Worm (Caenorhabditis elegans) whole organism, L3 larva: ENCODE data around the gene srv-5.

Source experiments
- R02D3.7 ChIP-seq: fragments of 150-350 bp; optimal IDR thresholded peaks from 2 replicates; lab custom pipeline; 2014; ENCODE audit warnings: missing biosample characterization, missing genetic modification characterization
- ZK546.5 ChIP-seq: sonication (generic microtip); optimal IDR thresholded peaks from 2 replicates; lab custom pipeline; 2017; ENCODE audit warnings: missing biosample characterization, missing genetic modification characterization
- aly-2 ChIP-seq: fragments of 150-350 bp; optimal IDR thresholded peaks from 2 replicates; lab custom pipeline; 2014; ENCODE audit warnings: missing biosample characterization, missing genetic modification characterization
- ama-1 ChIP-seq: fragments of 150-350 bp; optimal IDR thresholded peaks from 2 replicates; lab custom pipeline; 2018
- ceh-16 ChIP-seq: sonication (generic microtip); optimal IDR thresholded peaks from 2 replicates; lab custom pipeline; 2017; ENCODE audit warnings: missing biosample characterization, missing genetic modification characterization
- ceh-28 ChIP-seq: fragments of 150-350 bp; optimal IDR thresholded peaks from 2 replicates; lab custom pipeline; 2014; ENCODE audit warnings: missing biosample characterization, missing genetic modification reagents, missing genetic modification characterization
- ceh-82 ChIP-seq: fragments of 150-350 bp; optimal IDR thresholded peaks from 2 replicates; lab custom pipeline; 2014; ENCODE audit warnings: missing biosample characterization, missing genetic modification characterization
- ceh-9 ChIP-seq: sonication (generic microtip); optimal IDR thresholded peaks from 2 replicates; lab custom pipeline; 2018; ENCODE audit warnings: missing biosample characterization, missing genetic modification characterization
- egl-27 ChIP-seq: sonication (generic microtip); optimal IDR thresholded peaks from 4 replicates; lab custom pipeline; 2017; ENCODE audit warnings: missing biosample characterization, missing genetic modification reagents, missing genetic modification characterization
- egl-5 ChIP-seq: fragments of 150-350 bp; optimal IDR thresholded peaks from 2 replicates; lab custom pipeline; 2017; ENCODE audit warnings: missing biosample characterization, missing genetic modification reagents, missing genetic modification characterization, inconsistent platforms
- elt-1 ChIP-seq: fragments of 150-350 bp; optimal IDR thresholded peaks from 2 replicates; lab custom pipeline; 2014; ENCODE audit warnings: missing biosample characterization, missing genetic modification characterization
- elt-2 ChIP-seq: sonication (generic microtip); optimal IDR thresholded peaks from 2 replicates; lab custom pipeline; 2016; ENCODE audit warnings: missing genetic modification reagents, mild to moderate bottlenecking, missing genetic modification characterization, missing compliant biosample characterization
- elt-3 ChIP-seq, 3 experiments: fragments of 150-350 bp in 1 of 3; sonication (generic microtip) in 2 of 3; optimal IDR thresholded peaks; 2 replicates in 2 of 3; 4 replicates in 1 of 3; lab custom pipeline; 2014 to 2017; ENCODE audit warnings: missing biosample characterization in 3 of 3, missing genetic modification characterization in 3 of 3
- eor-1 ChIP-seq, 2 experiments: fragments of 150-350 bp; optimal IDR thresholded peaks; 2 replicates each; lab custom pipeline; 2014 to 2018; ENCODE audit warnings: missing biosample characterization in 2 of 2, missing genetic modification characterization in 2 of 2
- fkh-10 ChIP-seq: sonication (generic microtip); optimal IDR thresholded peaks from 2 replicates; lab custom pipeline; 2017; ENCODE audit warnings: missing biosample characterization, missing genetic modification reagents, missing genetic modification characterization
- fkh-2 ChIP-seq: fragments of 150-350 bp; optimal IDR thresholded peaks from 2 replicates; lab custom pipeline; 2014; ENCODE audit warnings: missing biosample characterization, missing genetic modification reagents, missing genetic modification characterization
- fos-1 ChIP-seq: fragments of 150-350 bp; optimal IDR thresholded peaks from 2 replicates; lab custom pipeline; 2014; ENCODE audit warnings: missing biosample characterization, missing genetic modification characterization
- hmg-11 ChIP-seq: sonication (generic microtip); optimal IDR thresholded peaks from 2 replicates; lab custom pipeline; 2016; ENCODE audit warnings: missing genetic modification characterization, missing compliant biosample characterization
- jun-1 ChIP-seq: fragments of 150-350 bp; optimal IDR thresholded peaks from 2 replicates; lab custom pipeline; 2014; ENCODE audit warnings: missing biosample characterization, missing genetic modification reagents, missing genetic modification characterization
- lin-15B ChIP-seq: fragments of 150-350 bp; optimal IDR thresholded peaks from 2 replicates; lab custom pipeline; 2014; ENCODE audit warnings: missing biosample characterization, missing genetic modification characterization
- lin-39 ChIP-seq: fragments of 150-350 bp; optimal IDR thresholded peaks from 2 replicates; lab custom pipeline; 2018; ENCODE audit warnings: missing biosample characterization, missing genetic modification reagents, missing genetic modification characterization
- lsy-12 ChIP-seq: sonication (generic microtip); optimal IDR thresholded peaks from 2 replicates; lab custom pipeline; 2016; ENCODE audit warnings: mild to moderate bottlenecking, missing genetic modification characterization, missing compliant biosample characterization
- mdl-1 ChIP-seq: fragments of 150-350 bp; optimal IDR thresholded peaks from 2 replicates; lab custom pipeline; 2014; ENCODE audit warnings: missing biosample characterization, missing genetic modification characterization
- mml-1 ChIP-seq: fragments of 150-350 bp; sonication (generic microtip); optimal IDR thresholded peaks from 3 replicates; lab custom pipeline; 2014; ENCODE audit warnings: missing biosample characterization, missing genetic modification characterization
- nfya-1 ChIP-seq: sonication (generic microtip); optimal IDR thresholded peaks from 2 replicates; lab custom pipeline; 2017; ENCODE audit warnings: missing genetic modification characterization, mild to moderate bottlenecking, missing compliant biosample characterization, antibody characterized with exemption, moderate library complexity; ENCODE audit not compliant: insufficient read depth
- nhr-11 ChIP-seq: fragments of 150-350 bp; optimal IDR thresholded peaks from 2 replicates; lab custom pipeline; 2014; ENCODE audit warnings: missing biosample characterization, missing genetic modification characterization
- nhr-23 ChIP-seq: fragments of 150-350 bp; optimal IDR thresholded peaks from 2 replicates; lab custom pipeline; 2014; ENCODE audit warnings: missing biosample characterization, missing genetic modification reagents, missing genetic modification characterization
- nhr-237 ChIP-seq: fragments of 150-350 bp; optimal IDR thresholded peaks from 2 replicates; lab custom pipeline; 2014; ENCODE audit warnings: missing biosample characterization, missing genetic modification characterization
- nhr-25 ChIP-seq: sonication (generic microtip); optimal IDR thresholded peaks from 2 replicates; lab custom pipeline; 2017; ENCODE audit warnings: missing biosample characterization, missing genetic modification characterization
- nhr-67 ChIP-seq: fragments of 150-350 bp; optimal IDR thresholded peaks from 2 replicates; lab custom pipeline; 2014; ENCODE audit warnings: missing biosample characterization, missing genetic modification characterization
- nhr-76 ChIP-seq: fragments of 150-350 bp; sonication (generic microtip); optimal IDR thresholded peaks from 5 replicates; lab custom pipeline; 2014; ENCODE audit warnings: missing biosample characterization, missing genetic modification characterization
- nhr-77 ChIP-seq: fragments of 150-350 bp; optimal IDR thresholded peaks from 2 replicates; lab custom pipeline; 2014; ENCODE audit warnings: missing biosample characterization, missing genetic modification characterization
- pha-4 ChIP-seq: fragments of 150-350 bp; optimal IDR thresholded peaks from 2 replicates; lab custom pipeline; 2014; ENCODE audit warnings: missing biosample characterization, missing genetic modification reagents, missing genetic modification characterization
- pqm-1 ChIP-seq: fragments of 150-350 bp; optimal IDR thresholded peaks from 2 replicates; lab custom pipeline; 2017; ENCODE audit warnings: missing biosample characterization, missing genetic modification characterization, inconsistent platforms
- sea-2 ChIP-seq: fragments of 150-350 bp; sonication (generic microtip); optimal IDR thresholded peaks from 4 replicates; lab custom pipeline; 2014; ENCODE audit warnings: missing biosample characterization, missing genetic modification reagents, missing genetic modification characterization
- snpc-4 ChIP-seq: fragments of 150-350 bp; optimal IDR thresholded peaks from 2 replicates; lab custom pipeline; 2014; ENCODE audit warnings: missing biosample characterization, missing genetic modification characterization
- tbx-2 ChIP-seq: sonication (generic microtip); optimal IDR thresholded peaks from 2 replicates; lab custom pipeline; 2016; ENCODE audit warnings: mild to moderate bottlenecking, missing genetic modification characterization, missing compliant biosample characterization
- unc-39 ChIP-seq: sonication (generic microtip); optimal IDR thresholded peaks from 4 replicates; lab custom pipeline; 2017; ENCODE audit warnings: missing biosample characterization, missing genetic modification characterization
- zag-1 ChIP-seq: fragments of 150-350 bp; optimal IDR thresholded peaks from 2 replicates; lab custom pipeline; 2014; ENCODE audit warnings: missing biosample characterization, missing genetic modification characterization
- ztf-11 ChIP-seq: fragments of 150-350 bp; optimal IDR thresholded peaks from 2 replicates; lab custom pipeline; 2014; ENCODE audit warnings: missing biosample characterization, missing genetic modification characterization
- ztf-4 ChIP-seq: fragments of 150-350 bp; optimal IDR thresholded peaks from 2 replicates; lab custom pipeline; 2014; ENCODE audit warnings: missing biosample characterization, missing genetic modification characterization

Gene srv-5

DNA sequence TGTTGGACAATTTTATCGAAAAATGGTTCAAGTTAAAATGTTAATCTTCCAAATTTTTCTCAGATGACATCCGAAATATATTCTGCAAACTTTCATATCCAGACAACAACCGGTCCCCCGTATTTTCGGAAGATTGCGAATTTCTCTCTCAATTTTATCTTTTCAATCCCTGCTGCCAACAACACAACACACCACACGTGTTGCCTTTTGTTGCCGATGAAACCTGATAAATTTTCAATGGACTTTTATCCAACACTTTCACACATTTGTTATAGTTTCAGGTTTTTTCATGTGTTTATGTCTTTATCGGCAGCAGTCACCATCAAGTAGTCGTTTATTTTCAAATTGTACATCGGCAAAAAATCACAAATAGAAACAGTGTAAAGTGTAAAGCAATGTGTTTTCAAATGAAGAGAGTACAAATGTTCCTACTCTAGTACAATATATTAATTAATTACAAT is 5.9 kb upstream of the srv-5 start (continued):
- TF ChIP-seq elt-3 (tag; optimal IDR thresholded peaks at IDR 0.05; lab: Kevin White, UChicago) (no peak), elt-1 (tag; lab: Kevin White, UChicago) (no peak), mml-1 (tag; lab: Kevin White, UChicago) (no peak), R02D3.7 (tag; lab: Kevin White, UChicago) (no peak), aly-2 (tag; lab: Kevin White, UChicago) (no peak), ztf-4 (no peak), eor-1 (tag; optimal IDR thresholded peaks at IDR 0.05; lab: Kevin White, UChicago) (no peak), elt-2 (tag; lab: Kevin White, UChicago) (peak; percentile 53), lin-15B (tag; lab: Kevin White, UChicago) (no peak)

DNA sequence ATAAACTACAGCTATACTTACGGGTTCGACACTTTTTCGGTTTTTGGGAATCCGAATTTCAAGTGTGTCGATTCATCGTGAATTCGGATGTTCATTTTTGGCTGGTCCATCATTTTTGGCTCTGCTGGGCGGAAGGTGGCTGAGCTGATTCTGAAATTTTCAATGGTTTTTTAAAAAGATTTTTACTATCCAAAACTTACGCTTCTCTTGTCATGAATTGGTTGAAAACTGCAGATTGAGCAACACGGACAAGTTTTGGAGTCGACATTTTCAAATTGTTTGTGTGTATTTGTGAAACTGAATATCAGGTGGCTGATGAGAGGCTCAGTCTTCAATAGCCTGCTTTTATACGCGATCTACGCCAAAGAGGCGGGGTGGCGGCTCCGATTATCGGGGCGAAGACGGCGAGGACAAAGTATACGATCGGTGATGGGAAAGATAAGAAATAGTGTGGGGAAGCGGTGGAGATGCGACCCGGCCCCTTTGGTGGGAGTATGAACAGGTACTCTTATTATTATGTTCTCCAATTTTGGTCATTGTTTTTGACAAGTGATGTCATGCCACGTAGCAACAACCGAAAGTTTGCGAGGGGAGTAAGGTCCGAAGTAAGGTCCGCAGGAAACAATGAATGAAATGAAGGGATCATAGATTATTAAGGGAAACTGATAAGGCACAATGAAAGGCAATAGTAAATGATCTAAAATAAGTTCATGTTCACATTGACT is 5.1 kb upstream of the srv-5 start, which contains the start of gene F48D6.4:
Gene F48D6.4 (minus strand): TSS at position 346 of the 725 bp plus-strand sequence.
- TF ChIP-seq ama-1 (lab: Kevin White, UChicago) (peak; percentile 81), elt-3 (tag; optimal IDR thresholded peaks at IDR 0.05; lab: Kevin White, UChicago) (no peak), elt-2 (tag; lab: Kevin White, UChicago) (peak; percentile 83)

DNA sequence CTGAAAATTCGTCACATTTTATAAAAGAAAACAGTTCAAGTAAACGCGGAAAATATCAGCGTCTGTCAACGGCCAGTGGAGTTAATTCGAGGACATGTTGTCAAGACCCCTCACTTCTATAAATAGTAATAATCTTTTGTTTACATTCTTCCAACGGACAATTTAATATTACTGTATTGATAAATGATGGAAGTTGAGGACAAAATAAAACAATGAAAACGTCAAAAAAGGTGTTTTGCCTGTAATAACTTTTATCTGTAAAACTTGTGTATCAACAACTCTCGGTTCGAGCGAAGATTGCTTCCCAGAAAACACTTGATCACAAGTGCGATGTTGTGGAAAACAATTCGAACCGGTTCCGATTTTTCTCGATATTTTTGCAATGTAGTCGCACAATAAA is 3.7 kb upstream of the srv-5 start:
- TF ChIP-seq nhr-237 (tag; lab: Kevin White, UChicago), result no peak
- peak; percentile 57 for TF ChIP-seq elt-2 (tag; lab: Kevin White, UChicago)
- TF ChIP-seq pqm-1 (tag; lab: Kevin White, UChicago), result peak; percentile 48
- TF ChIP-seq pha-4 (tag; lab: Kevin White, UChicago), result peak; percentile 90
- no peak for TF ChIP-seq ceh-28 (tag; lab: Kevin White, UChicago)
- no peak for TF ChIP-seq egl-27 (tag; lab: Kevin White, UChicago)

DNA sequence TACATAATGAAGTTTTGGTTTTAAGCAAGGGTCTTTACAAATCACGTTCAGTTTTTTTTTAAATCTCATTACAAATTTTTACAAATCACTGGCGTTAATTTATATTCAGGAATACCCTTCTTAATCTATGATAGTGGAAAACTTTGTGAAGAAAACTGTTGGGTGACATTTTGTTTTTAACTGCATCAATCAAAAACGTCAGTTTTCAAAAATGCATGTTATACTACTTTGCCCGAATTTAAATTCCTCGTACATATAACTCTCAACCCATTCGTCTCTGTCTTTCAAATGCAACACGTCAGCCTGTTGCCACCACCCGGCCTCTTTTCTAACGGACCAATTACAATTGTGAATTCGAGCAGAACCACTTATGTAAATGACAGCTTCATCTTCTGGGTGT is 3.2 kb upstream of the srv-5 start, which contains the start of gene hlh-13:
Gene hlh-13 (plus strand): TSS at position 301 of the 400 bp plus-strand sequence.
- TF ChIP-seq lin-15B (tag; lab: Kevin White, UChicago) (no peak), ceh-16 (tag; lab: Kevin White, UChicago) (no peak), aly-2 (tag; lab: Kevin White, UChicago) (no peak), ZK546.5 (no peak), ama-1 (lab: Kevin White, UChicago) (no peak), fkh-2 (tag; lab: Kevin White, UChicago) (no peak), nhr-77 (tag; lab: Kevin White, UChicago) (no peak), nhr-11 (no peak)

DNA sequence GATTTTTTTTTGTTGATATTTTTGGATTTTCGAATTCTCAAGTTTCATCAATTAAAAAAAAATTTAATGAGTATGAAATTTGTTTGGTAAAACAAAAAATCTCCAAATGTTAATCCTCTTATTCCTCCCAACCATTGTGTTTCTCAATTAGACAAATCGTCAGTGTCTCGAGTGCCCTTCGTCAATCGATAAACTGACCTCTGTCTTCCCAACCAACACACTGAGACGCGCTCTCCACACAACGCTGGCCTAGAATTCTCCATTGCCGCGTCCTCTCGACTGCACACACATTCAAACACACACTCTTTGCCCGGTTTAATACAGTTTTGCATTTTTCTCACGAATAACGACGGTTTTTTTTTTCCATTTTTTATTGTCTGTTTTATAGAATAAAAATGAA is 2.6 kb downstream of the srv-5 start, which contains the start of gene taf-11.1:
Gene taf-11.1 (plus strand): TSS at position 389 of the 400 bp plus-strand sequence.
- no peak for TF ChIP-seq nhr-76 (tag; lab: Kevin White, UChicago)
- TF ChIP-seq sea-2 (GFP tag; lab: Kevin White, UChicago), result no peak
- no peak for TF ChIP-seq unc-39
- no peak for TF ChIP-seq lsy-12 (tag; lab: Kevin White, UChicago)
- no peak for TF ChIP-seq zag-1 (tag; lab: Kevin White, UChicago)
- no peak for TF ChIP-seq fkh-10 (GFP tag; lab: Kevin White, UChicago)
- no peak for TF ChIP-seq egl-5 (tag; lab: Kevin White, UChicago)
- no peak for TF ChIP-seq ceh-16 (tag; lab: Kevin White, UChicago)
- no peak for TF ChIP-seq fos-1 (tag; lab: Kevin White, UChicago)
- no peak for TF ChIP-seq eor-1 (tag; optimal IDR thresholded peaks at IDR 0.05; lab: Kevin White, UChicago)
- no peak for TF ChIP-seq elt-3 (tag; optimal IDR thresholded peaks at IDR 0.05; lab: Kevin White, UChicago)
- TF ChIP-seq tbx-2, result no peak
- TF ChIP-seq snpc-4 (tag; lab: Kevin White, UChicago), result no peak
- no peak for TF ChIP-seq ama-1 (lab: Kevin White, UChicago)
- no peak for TF ChIP-seq nhr-237 (tag; lab: Kevin White, UChicago)
- TF ChIP-seq fkh-2 (tag; lab: Kevin White, UChicago), result no peak
- TF ChIP-seq mdl-1 (tag; lab: Kevin White, UChicago), result no peak
- no peak for TF ChIP-seq ZK546.5
- peak; percentile 3 for TF ChIP-seq hmg-11 (tag; lab: Kevin White, UChicago)
- peak; percentile 71 for TF ChIP-seq nhr-25 (tag; lab: Kevin White, UChicago)
- peak; percentile 72 for TF ChIP-seq ceh-28 (tag; lab: Kevin White, UChicago)
- no peak for TF ChIP-seq ceh-82 (tag; lab: Kevin White, UChicago)
- TF ChIP-seq elt-2 (tag; lab: Kevin White, UChicago), result no peak
- TF ChIP-seq nfya-1, result peak; percentile 45
- TF ChIP-seq aly-2 (tag; lab: Kevin White, UChicago), result no peak
- TF ChIP-seq pqm-1 (tag; lab: Kevin White, UChicago), result no peak
- TF ChIP-seq R02D3.7 (tag; lab: Kevin White, UChicago), result no peak
- no peak for TF ChIP-seq nhr-77 (tag; lab: Kevin White, UChicago)
- no peak for TF ChIP-seq egl-27 (tag; lab: Kevin White, UChicago)
- TF ChIP-seq lin-39 (tag; lab: Kevin White, UChicago), result peak; percentile 18
- no peak for TF ChIP-seq lin-15B (tag; lab: Kevin White, UChicago)
- no peak for TF ChIP-seq ztf-11 (tag; lab: Kevin White, UChicago)
- no peak for TF ChIP-seq nhr-67 (tag; lab: Kevin White, UChicago)
- TF ChIP-seq ztf-4, result no peak
- no peak for TF ChIP-seq elt-1 (tag; lab: Kevin White, UChicago)
- TF ChIP-seq nhr-23 (tag; lab: Kevin White, UChicago), result peak; percentile 41
- TF ChIP-seq ceh-9 (tag; lab: Kevin White, UChicago), result no peak
- TF ChIP-seq jun-1 (tag; lab: Kevin White, UChicago), result no peak
